Fruit fly (Drosophila melanogaster) whole organism, embryonic: ENCODE results near the gene mmy.
A peak's percentile ranks its signal among the peaks of the same experiment; 100 is the strongest.

ENCODE experiments used
- Ada2b ChIP-seq: fragments of 200-800 bp; sonication (Bioruptor generic); IDR thresholded peaks from 2 replicates; pipeline ENCODE4 v1.3.6; 2022; ENCODE audit warnings: missing biosample characterization, missing genetic modification characterization
- CG11504 ChIP-seq: fragments of 200-800 bp; sonication (Bioruptor generic); optimal IDR thresholded peaks from 3 replicates; lab custom pipeline; 2019; ENCODE audit warnings: missing biosample characterization, mild to moderate bottlenecking, missing genetic modification characterization, moderate library complexity
- CG12659 ChIP-seq: fragments of 200-800 bp; sonication (Bioruptor generic); optimal IDR thresholded peaks from 3 replicates; lab custom pipeline; 2017; ENCODE audit warnings: mild to moderate bottlenecking, missing biosample characterization, missing genetic modification reagents, missing genetic modification characterization
- CG13287 ChIP-seq: fragments of 200-800 bp; sonication (Bioruptor generic); IDR thresholded peaks from 2 replicates; pipeline ENCODE4 v1.3.6; 2022; ENCODE audit warnings: missing biosample characterization, missing genetic modification characterization; ENCODE audit not compliant: partially characterized antibody
- CG14710 ChIP-seq: fragments of 200-800 bp; sonication (Bioruptor generic); optimal IDR thresholded peaks from 3 replicates; lab custom pipeline; 2019; ENCODE audit warnings: missing biosample characterization, mild to moderate bottlenecking, missing genetic modification characterization, moderate library complexity
- CG17385 ChIP-seq: fragments of 200-800 bp; sonication (Bioruptor generic); optimal IDR thresholded peaks from 3 replicates; lab custom pipeline; 2018; ENCODE audit warnings: missing biosample characterization, mild to moderate bottlenecking, missing genetic modification characterization
- CG18011 ChIP-seq: fragments of 200-800 bp; sonication (Bioruptor generic); optimal IDR thresholded peaks from 2 replicates; lab custom pipeline; 2017; ENCODE audit warnings: missing biosample characterization, missing genetic modification characterization, mild to moderate bottlenecking, moderate library complexity, missing genotype
- CG3407 ChIP-seq: fragments of 200-800 bp; sonication (Bioruptor generic); optimal IDR thresholded peaks from 2 replicates; lab custom pipeline; 2018; ENCODE audit warnings: missing biosample characterization, mild to moderate bottlenecking, missing genetic modification characterization
- CG3995 ChIP-seq: fragments of 200-800 bp; sonication (Bioruptor generic); optimal IDR thresholded peaks from 3 replicates; lab custom pipeline; 2016; ENCODE audit warnings: missing biosample characterization, missing genetic modification characterization
- CG4707 ChIP-seq: fragments of 200-800 bp; sonication (Bioruptor generic); optimal IDR thresholded peaks from 2 replicates; lab custom pipeline; 2018; ENCODE audit warnings: missing biosample characterization, mild to moderate bottlenecking, missing genetic modification characterization, moderate library complexity
- CG4820 ChIP-seq: fragments of 200-800 bp; sonication (Bioruptor generic); optimal IDR thresholded peaks from 3 replicates; lab custom pipeline; 2016; ENCODE audit warnings: missing biosample characterization, missing genetic modification characterization
- CG6254 ChIP-seq: fragments of 200-800 bp; sonication (Bioruptor generic); optimal IDR thresholded peaks from 3 replicates; lab custom pipeline; 2017; ENCODE audit warnings: mild to moderate bottlenecking, missing biosample characterization, missing genetic modification reagents, missing genetic modification characterization
- CG6683 ChIP-seq: fragments of 200-800 bp; sonication (Bioruptor generic); optimal IDR thresholded peaks from 2 replicates; lab custom pipeline; 2017; ENCODE audit warnings: missing biosample characterization, mild to moderate bottlenecking, missing genetic modification characterization, missing genetic modification reagents
- CG6813 ChIP-seq: fragments of 200-800 bp; sonication (Bioruptor generic); optimal IDR thresholded peaks from 2 replicates; lab custom pipeline; 2017; ENCODE audit warnings: missing biosample characterization, missing genetic modification characterization, mild to moderate bottlenecking, moderate library complexity, missing genetic modification reagents
- CG7271 ChIP-seq: fragments of 200-800 bp; sonication (Bioruptor generic); optimal IDR thresholded peaks from 2 replicates; lab custom pipeline; 2018; ENCODE audit warnings: missing biosample characterization, mild to moderate bottlenecking, missing genetic modification characterization, moderate library complexity
- CG8281 ChIP-seq: fragments of 200-800 bp; sonication (Bioruptor generic); optimal IDR thresholded peaks from 2 replicates; lab custom pipeline; 2018; ENCODE audit warnings: missing biosample characterization, mild to moderate bottlenecking, missing genetic modification characterization, moderate library complexity
- CG8359 ChIP-seq: fragments of 200-800 bp; sonication (Bioruptor generic); optimal IDR thresholded peaks from 2 replicates; lab custom pipeline; 2017; ENCODE audit warnings: missing biosample characterization, mild to moderate bottlenecking, missing genetic modification characterization, borderline replicate concordance
- CG9215 ChIP-seq: fragments of 200-800 bp; sonication (Bioruptor generic); IDR thresholded peaks from 2 replicates; pipeline ENCODE4 v1.3.6; 2022; ENCODE audit warnings: missing biosample characterization, missing genetic modification characterization
- CG9797 ChIP-seq: fragments of 200-800 bp; sonication (Bioruptor generic); optimal IDR thresholded peaks from 3 replicates; lab custom pipeline; 2018; ENCODE audit warnings: missing biosample characterization, mild to moderate bottlenecking, missing genetic modification characterization
- CHES-1-like ChIP-seq: fragments of 200-800 bp; sonication (Bioruptor generic); optimal IDR thresholded peaks from 2 replicates; lab custom pipeline; 2016; ENCODE audit warnings: missing biosample characterization, missing genetic modification characterization
- Dek ChIP-seq: fragments of 200-800 bp; sonication (Bioruptor generic); optimal IDR thresholded peaks from 3 replicates; lab custom pipeline; 2019; ENCODE audit warnings: missing biosample characterization, mild to moderate bottlenecking, missing genetic modification characterization, moderate library complexity
- Dp ChIP-seq: fragments of 200-800 bp; sonication (Bioruptor generic); optimal IDR thresholded peaks from 2 replicates; lab custom pipeline; 2018; ENCODE audit warnings: missing biosample characterization, mild to moderate bottlenecking, missing genetic modification characterization, moderate library complexity
- Drgx ChIP-seq: fragments of 200-800 bp; sonication (Bioruptor generic); IDR thresholded peaks from 2 replicates; pipeline ENCODE4 v1.3.6; 2022; ENCODE audit warnings: missing biosample characterization, missing genetic modification characterization
- Fer2 ChIP-seq: fragments of 200-800 bp; sonication (Bioruptor generic); optimal IDR thresholded peaks from 2 replicates; lab custom pipeline; 2018; ENCODE audit warnings: missing biosample characterization, mild to moderate bottlenecking, missing genetic modification characterization, moderate library complexity
- H15 ChIP-seq: fragments of 200-800 bp; sonication (Bioruptor generic); IDR thresholded peaks from 3 replicates; pipeline ENCODE4 v1.3.6; 2022; ENCODE audit warnings: missing biosample characterization, missing genetic modification characterization
- HLH3B ChIP-seq: fragments of 200-800 bp; sonication (Bioruptor generic); IDR thresholded peaks from 2 replicates; pipeline ENCODE4 v1.3.6; 2022; ENCODE audit warnings: missing biosample characterization, missing genetic modification characterization
- MBD-R2 ChIP-seq: fragments of 200-800 bp; sonication (Bioruptor generic); IDR thresholded peaks from 2 replicates; pipeline ENCODE4 v1.3.6; 2022; ENCODE audit warnings: missing biosample characterization, missing genetic modification characterization
- Med ChIP-seq: fragments of 200-800 bp; sonication (Bioruptor generic); peaks from one replicate; lab custom pipeline; 2016; ENCODE audit warnings: missing biosample characterization, missing genetic modification characterization, mild to moderate bottlenecking, inconsistent platforms, moderate library complexity
- Poxn ChIP-seq: fragments of 200-800 bp; sonication (Bioruptor generic); IDR thresholded peaks from 2 replicates; pipeline ENCODE4 v1.3.6; 2022; ENCODE audit warnings: missing biosample characterization, missing genetic modification characterization
- Six4 ChIP-seq: fragments of 200-800 bp; sonication (Bioruptor generic); optimal IDR thresholded peaks from 2 replicates; lab custom pipeline; 2016; ENCODE audit warnings: missing biosample characterization, missing genetic modification characterization
- Sry-δ ChIP-seq: fragments of 200-800 bp; sonication (Bioruptor generic); optimal IDR thresholded peaks from 2 replicates; lab custom pipeline; 2016; ENCODE audit warnings: missing biosample characterization, missing genetic modification characterization
- Xrp1 ChIP-seq: fragments of 200-800 bp; sonication (Bioruptor generic); IDR thresholded peaks from 2 replicates; pipeline ENCODE4 v1.3.6; 2022; ENCODE audit warnings: missing biosample characterization, missing genetic modification characterization
- ap ChIP-seq: fragments of 200-800 bp; sonication (Bioruptor generic); IDR thresholded peaks from 2 replicates; pipeline ENCODE4 v1.3.6; 2022; ENCODE audit warnings: missing biosample characterization, missing genetic modification characterization
- az2 ChIP-seq: fragments of 200-800 bp; sonication (Bioruptor generic); optimal IDR thresholded peaks from 3 replicates; lab custom pipeline; 2016; ENCODE audit warnings: missing biosample characterization, missing genetic modification characterization
- cad ChIP-seq: fragments of >200 bp; optimal IDR thresholded peaks from 2 replicates; lab custom pipeline; 2017; ENCODE audit warnings: missing biosample characterization, missing genetic modification characterization
- disco-r ChIP-seq: fragments of 200-800 bp; sonication (Bioruptor generic); optimal IDR thresholded peaks from 2 replicates; lab custom pipeline; 2016; ENCODE audit warnings: missing biosample characterization, missing genetic modification characterization
- dmrt99B ChIP-seq: fragments of 200-800 bp; sonication (Bioruptor generic); optimal IDR thresholded peaks from 2 replicates; lab custom pipeline; 2018; ENCODE audit warnings: missing biosample characterization, mild to moderate bottlenecking, missing genetic modification characterization, moderate library complexity
- en ChIP-seq: fragments of 200-800 bp; sonication (Bioruptor generic); optimal IDR thresholded peaks from 2 replicates; lab custom pipeline; 2016; ENCODE audit warnings: missing biosample characterization, missing genetic modification characterization
- ewg ChIP-seq: fragments of 200-800 bp; sonication (Bioruptor generic); optimal IDR thresholded peaks from 3 replicates; lab custom pipeline; 2017; ENCODE audit warnings: mild to moderate bottlenecking, missing biosample characterization, missing genetic modification reagents, missing genetic modification characterization
- gem ChIP-seq: fragments of 200-800 bp; sonication (Bioruptor generic); optimal IDR thresholded peaks from 2 replicates; lab custom pipeline; 2019; ENCODE audit warnings: missing biosample characterization, mild to moderate bottlenecking, missing genetic modification characterization, moderate library complexity
- gsb-n ChIP-seq: fragments of 200-800 bp; sonication (Bioruptor generic); optimal IDR thresholded peaks from 3 replicates; lab custom pipeline; 2018; ENCODE audit warnings: missing biosample characterization, mild to moderate bottlenecking, missing genetic modification characterization
- nom ChIP-seq: fragments of 200-800 bp; sonication (Bioruptor generic); optimal IDR thresholded peaks from 2 replicates; lab custom pipeline; 2017; ENCODE audit warnings: missing biosample characterization, missing genetic modification characterization, mild to moderate bottlenecking, moderate library complexity, missing genetic modification reagents
- p53 ChIP-seq: fragments of 200-800 bp; sonication (Bioruptor generic); optimal IDR thresholded peaks from 2 replicates; lab custom pipeline; 2016; ENCODE audit warnings: missing biosample characterization, missing genetic modification characterization
- pros ChIP-seq: fragments of 200-800 bp; sonication (Bioruptor generic); optimal IDR thresholded peaks from 3 replicates; lab custom pipeline; 2019; ENCODE audit warnings: missing biosample characterization, mild to moderate bottlenecking, missing genetic modification characterization, moderate library complexity
- ro ChIP-seq: fragments of 200-800 bp; sonication (Bioruptor generic); IDR thresholded peaks from 2 replicates; pipeline ENCODE4 v1.3.6; 2022; ENCODE audit warnings: missing biosample characterization, missing genetic modification characterization
- run ChIP-seq: fragments of 200-800 bp; sonication (Bioruptor generic); optimal IDR thresholded peaks from 3 replicates; lab custom pipeline; 2018; ENCODE audit warnings: missing biosample characterization, mild to moderate bottlenecking, missing genetic modification characterization
- sc ChIP-seq, 3 experiments: fragments of >200 bp in 2 of 3; fragments of 200-800 bp in 1 of 3; sonication (Bioruptor generic) in 1 of 3; optimal IDR thresholded peaks; 2 replicates in 2 of 3; 3 replicates in 1 of 3; lab custom pipeline; 2017; ENCODE audit warnings: mild to moderate bottlenecking in 1 of 3, missing biosample characterization in 1 of 3, missing genetic modification characterization in 1 of 3, missing genetic modification reagents in 1 of 3
- slou ChIP-seq: fragments of 200-800 bp; sonication (Bioruptor generic); optimal IDR thresholded peaks from 3 replicates; lab custom pipeline; 2016; ENCODE audit warnings: missing biosample characterization, missing genetic modification characterization
- sna ChIP-seq: fragments of 200-800 bp; sonication (Bioruptor generic); IDR thresholded peaks from 2 replicates; pipeline ENCODE4 v1.3.6; 2022; ENCODE audit warnings: missing biosample characterization, missing genetic modification characterization; ENCODE audit not compliant: partially characterized antibody
- vvl ChIP-seq: fragments of 200-800 bp; sonication (Bioruptor generic); IDR thresholded peaks from 2 replicates; pipeline ENCODE4 v1.3.6; 2022; ENCODE audit warnings: missing biosample characterization, missing genetic modification characterization

The mmy gene

DNA sequence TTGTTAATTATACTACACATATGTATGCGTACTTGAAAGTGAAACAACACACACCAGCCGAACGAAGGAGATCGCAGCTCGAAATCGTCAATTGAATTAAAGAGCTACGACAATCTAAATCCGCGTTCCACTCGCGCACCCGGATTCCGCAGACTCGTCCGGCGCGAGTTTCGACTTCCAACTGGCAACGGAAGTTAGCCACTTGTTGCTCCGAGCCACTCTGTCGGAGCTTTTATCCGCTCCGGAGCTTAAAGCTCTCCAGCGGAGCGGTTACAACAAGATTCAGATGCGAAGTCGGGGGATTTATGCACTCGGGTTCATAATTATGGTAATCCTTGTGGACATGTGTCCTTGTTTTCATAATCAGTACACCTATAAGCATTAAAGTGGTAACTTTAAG, 8.2 kb downstream of the mmy start, which contains the start of gene Rchy1 (continued):
- TF ChIP-seq CG6254 (GFP tag; lab: Kevin White, UChicago): no peak
- no peak for TF ChIP-seq CG4707 (GFP tag; lab: Kevin White, UChicago)
- TF ChIP-seq CG9215 (GFP tag; lab: Robert Waterston, UW): no peak
- TF ChIP-seq cad (GFP tag; lab: Kevin White, UChicago): no peak
- TF ChIP-seq sc (optimal IDR thresholded peaks at IDR 0.05; lab: Kevin White, UChicago): no peak
- no peak for TF ChIP-seq sc (GFP tag; optimal IDR thresholded peaks at IDR 0.05; lab: Kevin White, UChicago)
- TF ChIP-seq Poxn (GFP tag; lab: Robert Waterston, UW): no peak
- TF ChIP-seq slou (GFP tag; lab: Kevin White, UChicago): no peak
- no peak for TF ChIP-seq pros
- TF ChIP-seq nom (GFP tag; lab: Kevin White, UChicago): peak; percentile 36
- no peak for TF ChIP-seq CG7271 (tag; lab: Kevin White, UChicago)
- TF ChIP-seq CG9797 (GFP tag; lab: Kevin White, UChicago): no peak
- no peak for TF ChIP-seq CG3407
- TF ChIP-seq az2 (GFP tag; lab: Kevin White, UChicago): no peak
- TF ChIP-seq ro (GFP tag; lab: Robert Waterston, UW): no peak
- no peak; the same call in 1 of the 2 replicates for TF ChIP-seq HLH3B
- no peak for TF ChIP-seq Drgx (GFP tag; lab: Robert Waterston, UW)
- TF ChIP-seq Med (GFP tag; lab: Kevin White, UChicago): peak; percentile 87
- no peak for TF ChIP-seq Sry-δ (GFP tag; lab: Kevin White, UChicago)
- TF ChIP-seq CG13287 (GFP tag; lab: Robert Waterston, UW): peak; percentile 36; the same call in 1 of the 2 replicates
- no peak for TF ChIP-seq CG6813 (GFP tag; lab: Kevin White, UChicago)
- no peak for TF ChIP-seq Ada2b
- TF ChIP-seq CG4820: no peak
- peak; percentile 43 for TF ChIP-seq CG11504
- no peak for TF ChIP-seq gsb-n (tag; lab: Kevin White, UChicago)
- TF ChIP-seq CHES-1-like: no peak
- TF ChIP-seq Fer2 (tag; lab: Kevin White, UChicago): no peak
- no peak for TF ChIP-seq ewg (GFP tag; lab: Kevin White, UChicago)
- TF ChIP-seq p53 (GFP tag; lab: Kevin White, UChicago): no peak
- peak; percentile 13 for TF ChIP-seq Dp (GFP tag; lab: Kevin White, UChicago)
- TF ChIP-seq run: no peak
- no peak for TF ChIP-seq Dek
- TF ChIP-seq CG3995: no peak
- no peak for TF ChIP-seq en (GFP tag; lab: Kevin White, UChicago)
- TF ChIP-seq H15: no peak
- TF ChIP-seq dmrt99B (tag; lab: Kevin White, UChicago): no peak
- TF ChIP-seq gem (tag; lab: Kevin White, UChicago): peak; percentile 48
- no peak for TF ChIP-seq ap (GFP tag; lab: Robert Waterston, UW)
- no peak for TF ChIP-seq CG6683 (GFP tag; lab: Kevin White, UChicago)
- TF ChIP-seq CG8281 (tag; lab: Kevin White, UChicago): no peak
- no peak for TF ChIP-seq CG14710 (tag; lab: Kevin White, UChicago)
- peak; percentile 36 for TF ChIP-seq CG17385
- TF ChIP-seq Six4 (GFP tag; lab: Kevin White, UChicago): no peak
- peak; percentile 17; the same call in 1 of the 2 replicates for TF ChIP-seq Xrp1 (GFP tag; lab: Robert Waterston, UW)
- TF ChIP-seq CG18011 (GFP tag; lab: Kevin White, UChicago): no peak
- peak; percentile 11; the same call in 1 of the 2 replicates for TF ChIP-seq MBD-R2
- TF ChIP-seq disco-r (GFP tag; lab: Kevin White, UChicago): no peak
- TF ChIP-seq CG12659: peak; percentile 45
- TF ChIP-seq CG8359 (GFP tag; lab: Kevin White, UChicago): no peak
- TF ChIP-seq vvl: peak; percentile 56; the same call in 1 of the 2 replicates
- no peak for TF ChIP-seq sna (GFP tag; lab: Robert Waterston, UW)
